Fruit fly (Drosophila melanogaster) Kc167 (cell line): ENCODE data around the gene Caf1-55.

ENCODE experiments used
- h ChIP-seq: fragments of >200 bp; optimal IDR thresholded peaks from 3 replicates; lab custom pipeline; 2018; ENCODE audit warnings: missing external identifiers
- psq ChIP-seq: fragments of >200 bp; optimal IDR thresholded peaks from 2 replicates; lab custom pipeline; 2017; ENCODE audit warnings: missing external identifiers
- ttk ChIP-seq: sonication (Bioruptor generic); optimal IDR thresholded peaks from 2 replicates; lab custom pipeline; 2017; ENCODE audit warnings: missing external identifiers

DNA sequence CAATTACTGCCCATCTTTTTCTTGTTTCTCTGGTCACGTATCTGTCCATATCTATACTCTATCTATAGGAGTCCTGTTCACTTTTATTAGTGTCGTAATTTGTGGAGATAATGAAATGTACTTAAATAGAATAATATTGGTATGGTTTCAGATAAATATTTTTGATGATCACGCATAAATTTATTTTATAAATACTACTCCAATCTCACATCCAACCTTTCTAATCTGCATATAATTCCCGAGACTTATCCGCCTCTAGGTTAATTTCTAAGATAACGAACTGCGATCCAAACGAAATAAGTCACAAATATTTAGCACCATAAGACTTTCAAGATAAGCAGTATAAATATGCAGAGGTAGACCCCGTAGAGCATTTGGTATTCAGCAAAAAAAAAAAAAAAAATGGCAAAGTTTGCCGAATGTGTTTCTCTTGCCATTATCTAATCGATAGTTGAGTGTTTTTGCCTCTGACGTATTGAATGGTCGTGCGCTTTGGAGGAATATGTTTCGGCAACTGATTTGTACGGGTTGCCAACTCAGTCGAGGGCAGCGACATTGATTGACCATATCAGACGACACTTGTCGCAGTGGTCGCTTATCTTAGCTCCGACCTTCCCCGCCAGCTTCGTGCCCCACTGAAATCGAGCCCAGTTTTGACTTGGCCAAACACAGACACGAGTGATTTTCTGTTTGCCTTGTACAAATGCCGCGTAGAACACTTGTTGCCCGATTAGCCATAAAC lies 27.2 kb upstream of the Caf1-55 start:
- TF ChIP-seq ttk (lab: Kevin White, UChicago) (no peak), h (no peak), psq (lab: Kevin White, UChicago) (no peak)
